Fruit fly (Drosophila melanogaster): Measurements from ENCODE around the gene sturkopf.

sturkopf gene

DNA sequence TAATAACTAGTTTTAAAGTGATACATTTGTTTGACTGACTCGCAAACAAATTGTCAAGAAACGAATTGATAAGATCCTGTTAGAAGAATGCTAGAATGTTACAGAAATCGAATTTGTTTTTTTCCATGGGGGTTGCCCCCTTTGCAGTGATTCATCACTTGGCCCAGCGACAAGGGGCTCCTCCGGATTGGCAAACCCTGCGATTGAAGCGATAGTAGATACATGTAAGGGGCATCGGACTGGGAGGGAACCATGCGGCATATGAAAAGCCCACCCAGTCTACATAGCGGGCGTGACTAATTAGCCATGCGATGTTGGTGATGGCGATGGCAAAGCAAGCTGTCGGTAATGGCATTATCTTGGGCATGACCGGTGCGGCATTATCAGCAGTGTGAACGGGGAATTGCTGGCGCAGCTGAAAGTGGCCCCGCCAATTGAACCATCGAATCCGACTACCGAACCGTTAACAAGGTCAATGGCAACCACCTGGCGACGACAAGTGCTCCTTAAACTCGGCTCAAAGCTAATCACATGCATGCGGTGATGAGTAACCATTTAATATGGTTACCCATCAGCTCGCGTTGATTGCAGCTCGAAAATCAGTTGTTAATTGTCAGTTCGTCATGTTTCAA lies 33.9 kb upstream of the sturkopf start:
- TF ChIP-seq CG4496 (GFP tag; IDR thresholded peaks at IDR 0.05) (0 out of 3 replicates have a peak, but pooled peaks have one; percentile 8), EcR (GFP tag; optimal IDR thresholded peaks at IDR 0.05) (peak; percentile 42), fd96Ca (GFP tag; IDR thresholded peaks at IDR 0.05) (no peak)

DNA sequence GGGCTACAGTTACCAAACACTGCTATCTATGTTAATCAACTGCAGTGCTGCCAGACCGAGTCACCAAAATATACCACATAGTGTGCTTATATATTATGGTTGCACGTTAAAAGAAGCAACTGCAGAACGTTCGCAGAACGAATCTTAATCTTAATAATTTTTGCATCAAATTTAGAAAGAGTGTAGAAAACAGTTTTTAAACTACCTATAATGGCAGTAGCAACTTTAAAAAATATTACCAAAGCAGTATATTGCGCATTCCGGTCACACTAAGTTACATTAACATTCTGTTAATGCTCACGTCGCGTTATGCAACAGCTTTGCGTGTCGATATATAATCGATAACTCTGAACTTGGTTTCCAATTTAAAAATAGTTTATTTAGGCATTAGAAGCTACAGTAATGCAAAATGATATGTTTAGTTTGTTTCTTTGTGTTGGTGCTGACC lies 29.0 kb upstream of the sturkopf start, which contains the start of gene indra:
TSS of gene indra (minus strand) at position 271 of the 448 bp plus-strand sequence.
- no peak for TF ChIP-seq CG10348 (GFP tag; IDR thresholded peaks at IDR 0.05)
- no peak for TF ChIP-seq CG14655 (GFP tag; optimal IDR thresholded peaks at IDR 0.05)
- no peak for TF ChIP-seq Snoo (tag; optimal IDR thresholded peaks at IDR 0.05)
- TF ChIP-seq CG8301 (tag; optimal IDR thresholded peaks at IDR 0.05): no peak
- TF ChIP-seq CG13204 (GFP tag; optimal IDR thresholded peaks at IDR 0.05): no peak
- TF ChIP-seq CG12605 (GFP tag; IDR thresholded peaks at IDR 0.05): 0 out of 2 replicates have a peak, but pooled peaks have one; percentile 14
- no peak for TF ChIP-seq CG34367 (tag; optimal IDR thresholded peaks at IDR 0.05)
- peak; percentile 38; the same call in 1 of the 2 replicates for TF ChIP-seq Ets98B (GFP tag; IDR thresholded peaks at IDR 0.05)
- no peak for TF ChIP-seq Pif1B (GFP tag; optimal IDR thresholded peaks at IDR 0.05)
- TF ChIP-seq CG4496 (GFP tag; IDR thresholded peaks at IDR 0.05): peak; percentile 41; the same call in 1 of the 3 replicates
- TF ChIP-seq rn (GFP tag; IDR thresholded peaks at IDR 0.05): peak; percentile 32; the same call in 1 of the 2 replicates
- TF ChIP-seq CG8159 (tag; optimal IDR thresholded peaks at IDR 0.05): no peak
- peak; percentile 29 for TF ChIP-seq CG17806 (tag; optimal IDR thresholded peaks at IDR 0.05)
- TF ChIP-seq CG32121 (GFP tag; IDR thresholded peaks at IDR 0.05): 0 out of 2 replicates have a peak, but pooled peaks have one; percentile 32
- TF ChIP-seq CG9948 (tag; optimal IDR thresholded peaks at IDR 0.05): no peak
- TF ChIP-seq Pif1A (GFP tag; optimal IDR thresholded peaks at IDR 0.05): no peak
- peak; percentile 54 for TF ChIP-seq CG15710 (tag; optimal IDR thresholded peaks at IDR 0.05)
- TF ChIP-seq gl (tag; optimal IDR thresholded peaks at IDR 0.05): no peak
- no peak for TF ChIP-seq EcR (GFP tag; optimal IDR thresholded peaks at IDR 0.05)
- TF ChIP-seq fd96Ca (GFP tag; IDR thresholded peaks at IDR 0.05): no peak
- no peak for TF ChIP-seq D1 (tag; optimal IDR thresholded peaks at IDR 0.05)

DNA sequence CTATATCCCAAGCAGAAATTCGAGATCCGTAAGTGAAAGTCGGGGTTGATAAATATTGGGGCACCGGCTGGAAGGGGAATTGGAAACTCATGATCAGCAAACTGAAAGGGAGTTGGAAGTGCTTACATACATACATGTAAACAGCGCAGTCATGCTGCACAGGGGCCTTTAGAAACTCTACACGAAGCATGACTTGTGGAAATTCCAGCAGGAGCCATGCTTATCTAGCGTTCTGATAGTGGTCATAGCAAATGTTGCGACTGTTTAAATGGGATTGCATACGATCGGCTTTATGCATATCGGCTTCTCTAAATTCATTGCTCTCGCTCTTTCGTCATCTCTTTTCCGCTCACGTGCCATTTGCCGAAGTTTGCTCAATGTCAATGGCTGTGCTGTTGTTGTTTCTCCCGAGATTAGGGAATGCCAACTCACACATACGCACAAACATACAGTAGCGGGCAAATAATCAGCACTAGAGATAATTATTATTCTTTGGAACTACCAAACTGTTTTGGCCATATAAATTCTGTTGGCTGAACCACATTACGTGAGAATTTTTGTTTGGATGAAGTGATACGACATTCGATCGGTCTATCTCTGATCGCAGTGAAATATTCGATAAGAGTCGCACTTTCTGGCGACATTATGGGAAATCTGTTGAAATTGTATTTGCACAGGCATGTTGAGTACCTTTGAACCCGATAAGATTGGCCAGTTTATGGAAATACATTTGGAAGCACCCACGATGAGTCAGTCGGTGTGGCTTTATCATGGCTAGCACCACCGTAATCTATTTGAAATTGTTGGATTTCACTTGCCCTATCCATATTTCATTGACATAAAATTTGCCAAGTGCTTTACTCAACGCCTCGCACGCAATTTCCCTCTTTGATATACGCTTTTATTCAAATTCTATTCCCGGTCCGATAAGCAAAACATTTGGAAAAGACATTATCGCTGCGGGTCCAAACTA lies 23.1 kb upstream of the sturkopf start:
- TF ChIP-seq Snoo (tag; optimal IDR thresholded peaks at IDR 0.05) (no peak), CG32121 (GFP tag; IDR thresholded peaks at IDR 0.05) (no peak), Pif1B (GFP tag; optimal IDR thresholded peaks at IDR 0.05) (no peak), CG34367 (tag; optimal IDR thresholded peaks at IDR 0.05) (no peak)

DNA sequence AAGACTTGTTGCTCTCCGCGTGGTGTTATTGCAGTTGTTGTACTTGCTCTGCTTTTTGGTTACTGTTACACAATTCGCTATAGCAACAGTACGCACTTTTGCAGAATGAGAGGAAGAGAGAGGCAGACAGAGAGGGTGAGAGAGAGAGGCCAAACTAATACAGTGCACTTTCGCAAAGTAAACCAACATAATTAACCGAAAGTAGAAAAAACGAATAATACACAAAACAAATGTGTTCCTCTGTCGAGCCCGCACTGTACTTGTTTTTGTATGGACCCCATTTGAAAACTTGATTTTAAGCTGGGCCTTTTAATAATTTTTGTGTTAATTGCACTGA lies 22.2 kb upstream of the sturkopf start:
- TF ChIP-seq fd96Ca (GFP tag; IDR thresholded peaks at IDR 0.05) (peak; percentile 89), CG8159 (tag; optimal IDR thresholded peaks at IDR 0.05) (no peak), CG34367 (tag; optimal IDR thresholded peaks at IDR 0.05) (no peak), CG8301 (tag; optimal IDR thresholded peaks at IDR 0.05) (peak; percentile 40), CG4496 (GFP tag; IDR thresholded peaks at IDR 0.05) (peak; percentile 85), EcR (GFP tag; optimal IDR thresholded peaks at IDR 0.05) (no peak), gl (tag; optimal IDR thresholded peaks at IDR 0.05) (no peak), CG10348 (GFP tag; IDR thresholded peaks at IDR 0.05) (no peak), CG17806 (tag; optimal IDR thresholded peaks at IDR 0.05) (peak; percentile 9), Ets98B (GFP tag; IDR thresholded peaks at IDR 0.05) (peak; percentile 91), CG14655 (GFP tag; optimal IDR thresholded peaks at IDR 0.05) (no peak), CG12605 (GFP tag; IDR thresholded peaks at IDR 0.05) (peak; percentile 67), Pif1A (GFP tag; optimal IDR thresholded peaks at IDR 0.05) (peak; percentile 72), CG32121 (GFP tag; IDR thresholded peaks at IDR 0.05) (peak; percentile 82), Pif1B (GFP tag; optimal IDR thresholded peaks at IDR 0.05) (peak; percentile 57), CG9948 (tag; optimal IDR thresholded peaks at IDR 0.05) (peak; percentile 35), CG15710 (tag; optimal IDR thresholded peaks at IDR 0.05) (no peak), Snoo (tag; optimal IDR thresholded peaks at IDR 0.05) (no peak), CG13204 (GFP tag; optimal IDR thresholded peaks at IDR 0.05) (no peak), D1 (tag; optimal IDR thresholded peaks at IDR 0.05) (no peak), rn (GFP tag; IDR thresholded peaks at IDR 0.05) (peak; percentile 63; the same call in 1 of the 2 replicates)

DNA sequence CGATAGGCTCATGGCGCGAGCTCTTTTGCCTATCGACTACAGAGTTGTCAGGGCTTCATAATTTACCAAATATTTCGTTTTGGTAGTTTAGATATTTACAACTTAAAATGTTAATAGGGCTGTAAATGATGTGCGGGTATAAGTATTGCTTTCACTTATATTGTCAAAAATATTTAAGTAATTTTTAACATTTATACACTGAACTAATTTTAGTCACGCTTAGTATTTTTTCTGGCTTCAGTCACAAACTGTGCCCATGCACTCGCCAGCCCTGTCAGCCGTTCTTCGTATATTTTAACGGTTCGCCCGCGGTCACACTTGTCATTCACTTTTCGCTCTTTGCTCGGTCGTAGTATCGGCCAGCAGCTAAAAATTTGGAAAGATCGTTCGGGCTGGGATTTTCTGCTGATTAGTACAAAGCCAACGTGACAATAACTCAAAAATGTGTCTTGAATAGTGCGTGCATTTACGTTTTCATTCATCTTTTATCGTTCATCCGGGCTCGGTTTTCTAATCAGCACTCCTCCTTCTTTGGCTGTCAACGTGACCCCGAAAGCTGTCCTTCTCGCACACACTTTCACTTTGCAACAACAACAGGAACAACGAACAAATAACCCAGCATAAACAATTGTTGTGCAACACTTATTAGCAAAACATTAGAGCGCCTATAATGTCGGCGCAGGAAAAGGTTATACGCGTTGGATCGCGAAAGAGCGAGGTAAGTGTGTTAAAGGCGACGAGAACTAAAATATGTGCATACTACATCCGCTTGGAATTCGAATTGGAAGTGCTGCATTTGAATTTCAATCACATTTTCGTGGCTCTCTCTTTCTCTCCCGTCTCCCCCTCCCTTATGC lies 21.6 kb upstream of the sturkopf start, which contains the start of the genes Hmbs and CG2211:
TSS of gene Hmbs (plus strand) at position 319 of the 857 bp plus-strand sequence.
TSS of gene CG2211 (minus strand) at position 789 of the 857 bp plus-strand sequence.
- TF ChIP-seq CG4496 (GFP tag; IDR thresholded peaks at IDR 0.05): peak; percentile 85
- TF ChIP-seq CG13204 (GFP tag; optimal IDR thresholded peaks at IDR 0.05): no peak
- no peak for TF ChIP-seq CG8301 (tag; optimal IDR thresholded peaks at IDR 0.05)
- peak; percentile 38; the same call in 1 of the 2 replicates for TF ChIP-seq CG10348 (GFP tag; IDR thresholded peaks at IDR 0.05)
- no peak for TF ChIP-seq Pif1A (GFP tag; optimal IDR thresholded peaks at IDR 0.05)
- peak; percentile 24 for TF ChIP-seq gl (tag; optimal IDR thresholded peaks at IDR 0.05)
- peak; percentile 53 for TF ChIP-seq EcR (GFP tag; optimal IDR thresholded peaks at IDR 0.05)
- TF ChIP-seq Ets98B (GFP tag; IDR thresholded peaks at IDR 0.05): peak; percentile 77
- peak; percentile 77 for TF ChIP-seq fd96Ca (GFP tag; IDR thresholded peaks at IDR 0.05)
- TF ChIP-seq rn (GFP tag; IDR thresholded peaks at IDR 0.05): 0 out of 2 replicates have a peak, but pooled peaks have one; percentile 9
- TF ChIP-seq CG17806 (tag; optimal IDR thresholded peaks at IDR 0.05): peak; percentile 77
- peak; percentile 74 for TF ChIP-seq CG15710 (tag; optimal IDR thresholded peaks at IDR 0.05)
- TF ChIP-seq CG32121 (GFP tag; IDR thresholded peaks at IDR 0.05): peak; percentile 60
- no peak for TF ChIP-seq Pif1B (GFP tag; optimal IDR thresholded peaks at IDR 0.05)
- peak; percentile 64 for TF ChIP-seq CG9948 (tag; optimal IDR thresholded peaks at IDR 0.05)
- TF ChIP-seq Snoo (tag; optimal IDR thresholded peaks at IDR 0.05): peak; percentile 73
- TF ChIP-seq CG14655 (GFP tag; optimal IDR thresholded peaks at IDR 0.05): no peak
- TF ChIP-seq CG34367 (tag; optimal IDR thresholded peaks at IDR 0.05): peak; percentile 40
- TF ChIP-seq CG8159 (tag; optimal IDR thresholded peaks at IDR 0.05): no peak
- no peak for TF ChIP-seq D1 (tag; optimal IDR thresholded peaks at IDR 0.05)
- TF ChIP-seq CG12605 (GFP tag; IDR thresholded peaks at IDR 0.05): no peak

Measured in whole organism, pupa.